Worm (Caenorhabditis elegans): Measurements from ENCODE around the gene vps-18.

vps-18 gene

DNA sequence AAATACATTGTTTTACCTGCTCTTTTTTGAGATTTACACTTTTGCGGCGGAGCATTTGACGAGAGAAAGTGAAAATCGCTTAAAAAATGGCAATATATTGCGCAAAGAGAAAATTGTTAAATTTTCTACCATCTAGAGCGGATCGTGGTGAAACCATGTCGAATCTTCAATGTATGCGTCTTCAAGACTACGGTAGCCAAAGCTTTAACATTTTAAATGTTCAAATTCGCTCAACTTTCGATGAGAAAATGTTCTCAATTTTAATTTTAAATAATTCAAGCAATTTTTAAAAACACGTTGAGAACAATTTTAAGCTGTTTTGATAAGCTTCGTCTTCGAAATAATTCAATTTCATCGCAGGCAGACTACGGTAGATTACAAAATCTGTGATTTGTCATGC is 633 bp upstream of the vps-18 start:
- no peak for TF ChIP-seq efl-1 (optimal IDR thresholded peaks at IDR 0.05)
- peak in 1 of 2 experiments; percentile 24 for TF ChIP-seq efl-1 (GFP tag; optimal IDR thresholded peaks at IDR 0.05 in 1 of 2)
- TF ChIP-seq ceh-90 (tag; optimal IDR thresholded peaks at IDR 0.05) = no peak

DNA sequence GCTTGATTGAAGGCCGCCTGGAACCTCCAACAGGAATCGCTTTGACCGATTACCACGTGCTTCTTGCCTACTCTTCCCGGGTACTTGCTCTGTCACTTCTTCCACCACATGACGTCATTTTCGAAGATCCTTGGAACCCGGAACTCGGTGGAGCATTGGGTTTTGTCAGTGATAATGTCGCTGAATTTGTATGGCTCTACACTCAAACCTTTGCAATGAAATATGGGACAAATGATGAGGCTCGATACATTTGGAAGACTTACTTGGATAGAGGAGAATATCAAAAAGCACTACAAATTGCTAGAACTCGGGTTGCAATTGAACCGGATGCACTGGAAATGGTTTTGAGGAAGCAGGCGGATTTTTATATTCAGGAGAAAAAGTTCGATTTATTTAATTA is 1.9 kb downstream of the vps-18 start:
- no peak for TF ChIP-seq isw-1 (GFP tag; IDR thresholded peaks at IDR 0.05)

DNA sequence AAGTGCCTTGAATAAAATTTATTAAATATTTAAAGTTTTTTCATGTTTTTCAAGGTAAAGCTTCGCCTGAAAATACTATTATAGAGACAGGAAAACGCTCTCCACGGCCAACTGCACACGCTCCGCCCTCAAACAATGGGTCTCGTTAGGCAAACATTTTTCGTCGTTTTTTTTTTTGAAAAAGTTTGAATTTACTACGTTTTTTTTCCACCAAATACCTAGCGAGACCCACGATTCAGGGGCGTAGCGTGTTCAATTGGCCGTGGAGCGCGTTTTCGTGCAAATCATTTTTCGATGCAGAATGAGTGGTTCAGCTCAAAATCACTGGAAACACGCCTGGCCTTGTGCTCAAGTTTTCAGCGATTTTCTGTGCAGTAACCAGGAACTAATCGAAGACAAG is 6.9 kb downstream of the vps-18 start, which contains the start of gene W06B4.2:
TSS of gene W06B4.2 (plus strand) at position 301 of the 400 bp plus-strand sequence.
- TF ChIP-seq vab-15 (tag; optimal IDR thresholded peaks at IDR 0.05) (no peak), pax-3 (tag; optimal IDR thresholded peaks at IDR 0.05) (no peak), C16A3.4 (tag; optimal IDR thresholded peaks at IDR 0.05) (no peak), nhr-19 (GFP tag; conservative IDR thresholded peaks at IDR 0.05) (no peak), lsy-2 (tag; optimal IDR thresholded peaks at IDR 0.05) (no peak)

DNA sequence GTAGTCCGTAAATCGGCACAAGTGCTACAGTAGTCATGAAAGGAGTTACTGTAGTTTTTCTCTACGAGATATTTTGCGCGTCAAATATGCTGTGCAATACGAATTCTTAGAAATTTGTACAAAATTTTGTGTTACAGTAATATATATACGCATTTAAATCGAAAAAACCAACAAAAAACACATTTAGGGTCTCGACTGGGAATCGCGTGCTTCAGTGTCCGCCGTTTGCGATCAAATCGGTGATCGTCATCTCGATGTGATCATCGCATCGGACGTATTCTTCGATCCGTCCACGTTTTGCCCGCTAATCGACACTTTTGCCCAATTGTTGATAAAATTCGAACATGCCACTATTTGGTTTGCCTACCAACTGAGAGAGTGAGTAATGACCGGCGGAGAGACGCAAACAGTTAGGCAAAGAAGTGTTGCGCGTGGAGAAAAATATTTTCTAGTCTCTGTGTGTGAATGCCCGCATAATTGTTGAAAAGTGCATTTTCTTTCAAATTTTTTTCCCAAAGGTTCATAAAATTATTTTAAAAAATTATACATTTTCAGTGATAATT is 8.0 kb downstream of the vps-18 start:
- TF ChIP-seq Y116A8C.19 (tag; optimal IDR thresholded peaks at IDR 0.05; ENCODE audit: borderline replicate concordance) (no peak), nhr-20 (tag; optimal IDR thresholded peaks at IDR 0.05) (peak; percentile 1)

DNA sequence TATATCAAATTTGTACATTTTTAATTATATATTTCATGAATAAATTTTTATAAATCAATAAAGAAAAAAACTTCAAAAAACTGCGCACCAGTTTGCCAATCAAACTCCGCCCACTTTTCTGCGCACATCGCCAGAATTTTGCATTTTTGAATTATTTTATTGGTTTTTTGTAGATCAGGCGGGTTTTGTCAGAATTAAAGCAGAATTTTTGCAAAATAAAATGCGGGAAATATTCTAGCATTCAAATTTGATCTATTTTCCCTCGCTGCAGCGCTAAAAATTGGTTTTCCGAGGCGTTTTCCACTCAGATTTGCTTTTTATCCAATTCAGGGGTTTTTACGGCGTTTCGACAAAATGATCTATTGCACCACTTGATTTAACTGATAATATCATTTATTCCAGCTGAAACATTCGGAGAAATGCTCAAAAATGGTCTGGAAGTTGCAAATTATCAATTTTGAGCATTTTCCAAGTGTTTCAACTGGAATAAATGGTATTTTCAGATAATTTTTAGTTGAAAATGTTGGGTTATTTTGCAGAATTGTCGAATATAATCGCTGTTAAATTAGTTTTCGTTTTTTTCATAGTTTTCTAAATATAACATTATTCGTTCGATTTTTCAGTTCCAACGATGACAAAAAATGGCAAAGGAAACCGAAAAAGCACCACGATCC is 10.2 kb downstream of the vps-18 start, which contains the start of gene W06B4.1:
TSS of gene W06B4.1 (plus strand) at position 624 of the 674 bp plus-strand sequence.
- peak in 1 of 2 experiments; percentile 17 for TF ChIP-seq efl-1 (optimal IDR thresholded peaks at IDR 0.05)
- no peak for TF ChIP-seq efl-1 (GFP tag; optimal IDR thresholded peaks at IDR 0.05 in 1 of 2)
- TF ChIP-seq unc-86 (tag; optimal IDR thresholded peaks at IDR 0.05) = no peak
- TF ChIP-seq nhr-71 (tag; optimal IDR thresholded peaks at IDR 0.05) = no peak

DNA sequence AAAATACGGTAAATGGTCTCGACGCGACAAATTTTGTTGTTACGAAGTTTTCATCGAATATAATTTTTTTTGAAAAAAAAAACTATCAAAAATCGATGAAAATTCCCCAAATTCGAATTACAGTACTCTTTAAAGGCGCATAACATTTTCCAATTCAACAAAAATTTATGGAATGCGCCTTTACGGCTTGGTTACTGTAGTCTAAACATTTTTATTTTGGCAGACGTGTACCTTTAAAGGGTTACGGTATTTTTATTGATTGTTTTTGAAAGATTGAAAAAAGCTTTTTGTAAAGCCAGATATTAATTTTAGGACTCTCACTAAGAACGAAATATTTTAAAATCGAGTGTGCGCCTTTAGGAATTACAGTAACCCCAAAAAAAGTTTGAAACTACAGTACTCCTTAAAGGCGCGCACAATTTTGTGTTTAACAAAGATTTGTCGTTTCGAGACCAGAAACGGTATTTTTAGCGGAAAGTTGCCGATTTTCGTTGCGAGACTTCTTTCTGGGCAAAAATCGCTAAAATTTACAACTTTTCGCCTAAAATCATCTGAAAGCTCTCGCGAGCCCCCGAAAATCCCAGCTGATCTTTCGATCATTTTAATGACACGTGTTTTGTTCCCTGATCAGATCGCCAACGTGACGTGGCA is 13.2 kb downstream of the vps-18 start:
- TF ChIP-seq efl-1 (optimal IDR thresholded peaks at IDR 0.05) (no peak), efl-1 (GFP tag; optimal IDR thresholded peaks at IDR 0.05 in 1 of 2) (peak in 1 of 2 experiments; percentile 59), unc-130 (tag; optimal IDR thresholded peaks at IDR 0.05) (no peak)

DNA sequence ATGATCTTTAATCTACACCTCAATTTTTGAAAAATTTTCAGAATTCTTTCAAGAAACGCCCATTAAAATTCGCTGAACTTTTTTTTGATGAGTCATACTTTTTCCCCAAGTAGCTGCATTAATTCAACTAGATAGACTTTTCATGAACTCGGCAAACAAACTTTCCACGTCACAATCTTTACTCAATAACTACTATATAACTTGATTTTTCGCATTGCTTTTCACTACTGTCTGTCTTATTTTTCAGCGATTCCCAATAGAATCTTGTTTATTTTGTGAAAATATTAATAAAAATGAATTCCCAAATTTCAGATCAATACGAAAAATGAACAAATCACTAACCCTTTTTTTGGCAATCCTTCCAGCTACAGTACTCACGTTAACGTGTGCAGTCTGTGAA is 17.4 kb downstream of the vps-18 start, which contains the start of gene T05C1.1:
TSS of gene T05C1.1 (plus strand) at position 301 of the 400 bp plus-strand sequence.
- TF ChIP-seq ceh-8 (GFP tag; optimal IDR thresholded peaks at IDR 0.05) (no peak), aha-1 (tag; optimal IDR thresholded peaks at IDR 0.05) (no peak), rnt-1 (tag; optimal IDR thresholded peaks at IDR 0.05) (no peak), C34B4.2 (tag; optimal IDR thresholded peaks at IDR 0.05) (no peak), nhr-76 (tag; optimal IDR thresholded peaks at IDR 0.05) (no peak), efl-1 (optimal IDR thresholded peaks at IDR 0.05) (no peak), efl-1 (GFP tag; optimal IDR thresholded peaks at IDR 0.05 in 1 of 2) (no peak), nhr-20 (tag; optimal IDR thresholded peaks at IDR 0.05) (no peak)

DNA sequence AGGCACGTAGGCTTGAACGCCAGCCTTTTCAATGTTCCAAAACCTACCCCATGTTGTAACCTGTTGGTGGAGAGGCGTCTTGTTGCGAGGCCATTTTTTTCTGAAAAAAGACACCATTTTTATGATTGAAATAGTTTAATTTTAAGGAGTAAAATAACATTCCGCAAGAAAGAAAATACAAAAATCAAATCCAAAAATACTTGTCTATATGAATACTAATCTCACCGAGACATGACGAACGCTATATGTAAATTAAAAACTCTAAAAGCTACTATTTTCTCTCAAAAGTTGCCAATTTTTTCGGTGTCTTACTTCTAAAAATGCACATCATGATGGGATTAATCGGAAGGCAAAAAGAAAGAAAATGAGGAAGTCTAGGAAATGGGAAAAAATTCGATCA is 21.1 kb downstream of the vps-18 start, which contains the start of gene T05C1.2:
TSS of gene T05C1.2 (minus strand) at position 101 of the 400 bp plus-strand sequence.
- TF ChIP-seq unc-130 (tag; optimal IDR thresholded peaks at IDR 0.05) (no peak), nhr-19 (GFP tag; conservative IDR thresholded peaks at IDR 0.05) (no peak), C16A3.4 (tag; optimal IDR thresholded peaks at IDR 0.05) (no peak), lin-35 (GFP tag; optimal IDR thresholded peaks at IDR 0.05) (no peak), pax-3 (tag; optimal IDR thresholded peaks at IDR 0.05) (no peak), unc-62 (GFP tag; optimal IDR thresholded peaks at IDR 0.05) (no peak), isw-1 (GFP tag; IDR thresholded peaks at IDR 0.05) (no peak), nhr-20 (tag; optimal IDR thresholded peaks at IDR 0.05) (no peak), dsc-1 (tag; optimal IDR thresholded peaks at IDR 0.05) (no peak), ztf-4 (tag; optimal IDR thresholded peaks at IDR 0.05) (no peak), hpl-2 (GFP tag; optimal IDR thresholded peaks at IDR 0.05) (no peak), unc-86 (tag; optimal IDR thresholded peaks at IDR 0.05) (no peak), C04F5.9 (tag; optimal IDR thresholded peaks at IDR 0.05) (no peak)
